Worm (Caenorhabditis elegans): ENCODE results near the gene flp-20.

Gene flp-20

DNA sequence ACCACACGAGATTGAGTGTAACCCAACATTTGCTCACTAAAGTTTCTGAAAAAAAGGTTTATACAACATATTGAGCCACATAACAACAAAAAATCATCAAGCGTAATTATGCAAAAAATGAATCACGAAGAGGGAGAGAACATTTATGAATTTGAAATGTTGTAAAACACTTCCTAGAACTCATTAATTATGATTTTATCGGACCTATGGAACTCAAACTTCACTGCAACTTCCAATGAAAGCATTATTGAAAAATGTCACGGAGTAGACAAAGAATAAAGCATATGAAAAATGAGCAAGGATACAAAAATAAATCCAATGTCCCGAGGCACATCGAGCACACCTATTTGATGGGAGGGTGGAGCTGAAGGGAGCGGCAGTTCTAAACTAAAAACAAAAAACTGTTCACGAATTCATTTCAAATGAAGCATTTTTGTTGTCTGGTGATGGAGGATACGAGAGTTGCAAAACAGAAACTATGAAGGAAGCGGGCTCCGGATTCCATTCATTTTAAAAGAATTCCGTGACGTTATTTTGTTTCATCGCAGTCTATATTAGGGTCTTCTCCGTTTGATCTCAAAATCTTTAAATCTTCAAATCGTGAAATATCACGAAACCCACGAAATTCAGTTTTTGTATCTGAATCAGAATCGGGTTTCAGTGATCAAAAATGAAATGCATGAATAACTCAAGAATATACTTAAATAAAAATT lies at the start of gene flp-20:
flp-20 (minus strand) TSS at position 51 of the 713 bp plus-strand sequence.
- TF ChIP-seq fkh-6 (tag; optimal IDR thresholded peaks at IDR 0.05) (no peak), ceh-22 (tag; optimal IDR thresholded peaks at IDR 0.05) (no peak), ceh-14 (tag; optimal IDR thresholded peaks at IDR 0.05) (no peak), lin-11 (tag; optimal IDR thresholded peaks at IDR 0.05) (no peak), gmeb-2 (tag; optimal IDR thresholded peaks at IDR 0.05) (no peak), T23F11.4 (GFP tag; optimal IDR thresholded peaks at IDR 0.05) (no peak), ztf-16 (tag; optimal IDR thresholded peaks at IDR 0.05) (no peak), sox-2 (GFP tag; IDR thresholded peaks at IDR 0.05) (no peak), zip-5 (tag; optimal IDR thresholded peaks at IDR 0.05) (no peak), npax-4 (tag; optimal IDR thresholded peaks at IDR 0.05) (no peak), unc-3 (GFP tag; conservative IDR thresholded peaks at IDR 0.05) (no peak), unc-3 (tag; optimal IDR thresholded peaks at IDR 0.05) (no peak)

DNA sequence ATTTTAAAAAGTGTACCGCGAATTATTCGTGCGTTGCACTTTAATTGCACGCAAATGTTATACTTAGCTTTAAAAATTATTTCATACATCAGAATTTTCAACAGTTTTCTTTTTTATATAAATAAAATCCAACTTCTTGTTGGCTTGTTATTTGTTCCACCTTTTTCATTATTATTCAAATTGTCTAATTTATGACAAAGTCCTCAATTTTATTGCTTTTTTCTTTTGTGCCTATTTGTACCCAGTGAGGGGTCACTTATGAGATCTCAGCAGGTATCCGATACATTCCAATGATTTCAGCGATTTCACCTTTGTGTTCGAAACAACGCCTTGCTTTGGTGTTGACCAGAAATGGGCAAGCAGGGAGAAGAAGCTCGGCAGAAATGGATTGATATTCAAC lies 47.7 kb upstream of the flp-20 start, which contains the start of gene fln-2:
fln-2 (plus strand) TSS at position 301 of the 400 bp plus-strand sequence.
- TF ChIP-seq ceh-19 (GFP tag; optimal IDR thresholded peaks at IDR 0.05) (no peak), C08G9.2 (tag; optimal IDR thresholded peaks at IDR 0.05) (no peak), hlh-8 (tag; optimal IDR thresholded peaks at IDR 0.05) (no peak), ceh-48 (tag; optimal IDR thresholded peaks at IDR 0.05) (no peak), ets-4 (tag; optimal IDR thresholded peaks at IDR 0.05) (no peak), ceh-24 (tag; optimal IDR thresholded peaks at IDR 0.05) (no peak), unc-55 (GFP tag; optimal IDR thresholded peaks at IDR 0.05) (no peak), ceh-6 (GFP tag; optimal IDR thresholded peaks at IDR 0.05) (no peak), sox-4 (tag; optimal IDR thresholded peaks at IDR 0.05) (no peak), nhr-11 (tag; optimal IDR thresholded peaks at IDR 0.05) (no peak), ceh-30 (tag; optimal IDR thresholded peaks at IDR 0.05) (no peak)

- TF ChIP-seq sdc-2 (tag; optimal IDR thresholded peaks at IDR 0.05), result no peak
- no peak for TF ChIP-seq ceh-31 (tag; optimal IDR thresholded peaks at IDR 0.05)
- TF ChIP-seq nfya-1 (tag; optimal IDR thresholded peaks at IDR 0.05), result no peak
- no peak for TF ChIP-seq nhr-11 (tag; optimal IDR thresholded peaks at IDR 0.05)
- no peak for TF ChIP-seq hlh-13 (GFP tag; optimal IDR thresholded peaks at IDR 0.05)
- no peak for TF ChIP-seq ceh-14 (tag; optimal IDR thresholded peaks at IDR 0.05)
- no peak for TF ChIP-seq unc-55 (GFP tag; optimal IDR thresholded peaks at IDR 0.05)
- TF ChIP-seq ama-1 (optimal IDR thresholded peaks at IDR 0.05), result no peak
- no peak for TF ChIP-seq sox-4 (tag; optimal IDR thresholded peaks at IDR 0.05)
- no peak for TF ChIP-seq odd-2 (tag; optimal IDR thresholded peaks at IDR 0.05)
- TF ChIP-seq dve-1 (tag; optimal IDR thresholded peaks at IDR 0.05), result no peak
- TF ChIP-seq gmeb-2 (tag; optimal IDR thresholded peaks at IDR 0.05), result no peak
- no peak for TF ChIP-seq ceh-18 (tag; optimal IDR thresholded peaks at IDR 0.05)
- no peak for TF ChIP-seq zip-5 (tag; optimal IDR thresholded peaks at IDR 0.05)
- TF ChIP-seq fax-1 (tag; optimal IDR thresholded peaks at IDR 0.05), result no peak
- TF ChIP-seq ceh-30 (tag; optimal IDR thresholded peaks at IDR 0.05), result no peak
- no peak for TF ChIP-seq ceh-9 (tag; optimal IDR thresholded peaks at IDR 0.05)
- no peak for TF ChIP-seq ets-4 (tag; optimal IDR thresholded peaks at IDR 0.05)
- TF ChIP-seq pros-1 (tag; optimal IDR thresholded peaks at IDR 0.05), result no peak
Observed at ce11 chrX:9393750-9394149, 44.1 kb upstream of the flp-20 start, which contains the start of gene C23F12.9. TSS of gene C23F12.9 (plus strand) at chrX:9394050.

- no peak for TF ChIP-seq lin-11 (tag; optimal IDR thresholded peaks at IDR 0.05)
- no peak for TF ChIP-seq ceh-48 (tag; optimal IDR thresholded peaks at IDR 0.05)
- no peak for TF ChIP-seq ztf-16 (tag; optimal IDR thresholded peaks at IDR 0.05)
- TF ChIP-seq che-1 (tag; optimal IDR thresholded peaks at IDR 0.05), result no peak
- no peak for TF ChIP-seq gmeb-2 (tag; optimal IDR thresholded peaks at IDR 0.05)
- TF ChIP-seq nhr-232 (tag; optimal IDR thresholded peaks at IDR 0.05), result no peak
- no peak for TF ChIP-seq ceh-19 (GFP tag; optimal IDR thresholded peaks at IDR 0.05)
- no peak for TF ChIP-seq fax-1 (tag; optimal IDR thresholded peaks at IDR 0.05)
- no peak for TF ChIP-seq pha-4 (tag; optimal IDR thresholded peaks at IDR 0.05)
- no peak for TF ChIP-seq dmd-4 (tag; optimal IDR thresholded peaks at IDR 0.05; ENCODE audit: borderline replicate concordance)
- TF ChIP-seq ceh-6 (GFP tag; optimal IDR thresholded peaks at IDR 0.05), result no peak
- no peak for TF ChIP-seq sox-4 (tag; optimal IDR thresholded peaks at IDR 0.05)
- no peak for TF ChIP-seq T23F11.4 (GFP tag; optimal IDR thresholded peaks at IDR 0.05)
Observed at ce11 chrX:9391345-9391744, 41.7 kb upstream of the flp-20 start, which contains the start of gene C23F12.3. TSS of gene C23F12.3 (plus strand) at chrX:9391645.
